Fruit fly (Drosophila melanogaster) whole organism, adult: Measurements from ENCODE around the gene Ns4.
A peak's percentile ranks its signal among the peaks of the same experiment; 100 is the strongest.

Experiments used
- CG11617 ChIP-seq: fragments of 200-800 bp; sonication (Bioruptor generic); optimal IDR thresholded peaks from 2 replicates; lab custom pipeline; 2017; ENCODE audit warnings: mild to moderate bottlenecking, missing biosample characterization, missing genetic modification reagents, missing genetic modification characterization
- CG12768 ChIP-seq: fragments of 200-800 bp; sonication (Bioruptor generic); optimal IDR thresholded peaks from 2 replicates; lab custom pipeline; 2017; ENCODE audit warnings: missing biosample characterization, missing genetic modification characterization, mild to moderate bottlenecking, moderate library complexity, missing genetic modification reagents
- CG1620 ChIP-seq: fragments of 200-800 bp; sonication (Bioruptor generic); optimal IDR thresholded peaks from 2 replicates; lab custom pipeline; 2016; ENCODE audit warnings: missing biosample characterization, missing genetic modification characterization
- CG33017 ChIP-seq: fragments of 200-800 bp; sonication (Bioruptor generic); optimal IDR thresholded peaks from 2 replicates; lab custom pipeline; 2018; ENCODE audit warnings: missing biosample characterization, mild to moderate bottlenecking, missing genetic modification characterization, moderate library complexity
- CG7101 ChIP-seq: fragments of 200-800 bp; sonication (Bioruptor generic); optimal IDR thresholded peaks from 2 replicates; lab custom pipeline; 2018; ENCODE audit warnings: missing biosample characterization, mild to moderate bottlenecking, missing genetic modification characterization, moderate library complexity
- kay ChIP-seq: fragments of 200-800 bp; sonication (Bioruptor generic); peaks from one replicate; lab custom pipeline; 2016; ENCODE audit warnings: missing biosample characterization, missing genetic modification characterization, borderline replicate concordance
- ovo ChIP-seq: fragments of 200-800 bp; sonication (Bioruptor generic); optimal IDR thresholded peaks from 2 replicates; lab custom pipeline; 2016; ENCODE audit warnings: missing biosample characterization, missing genetic modification characterization
- pad ChIP-seq: fragments of 200-800 bp; sonication (Bioruptor generic); optimal IDR thresholded peaks from 3 replicates; lab custom pipeline; 2017; ENCODE audit warnings: missing biosample characterization, missing genetic modification characterization, mild to moderate bottlenecking, moderate library complexity, missing genetic modification reagents

DNA sequence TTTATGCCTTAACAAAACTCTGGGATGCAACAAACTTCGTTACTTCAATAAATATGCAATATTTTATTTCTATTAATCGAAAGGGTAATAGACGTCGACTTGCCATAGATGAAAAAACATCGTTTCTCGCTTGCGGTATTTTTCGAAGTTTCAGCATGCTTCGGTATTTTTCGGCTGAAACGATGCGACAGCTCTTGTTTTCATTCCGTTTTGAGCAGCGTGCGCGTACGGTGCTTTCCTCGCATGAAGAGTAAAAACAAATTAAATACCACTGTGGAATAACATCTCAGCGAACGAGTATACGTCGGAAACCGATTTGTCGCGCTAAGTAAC is 45.2 kb downstream of the Ns4 start, which contains the start of gene CG9328:
- TF ChIP-seq CG1620, result no peak
- peak; percentile 47 for TF ChIP-seq CG7101 (tag; lab: Kevin White, UChicago)
- no peak for TF ChIP-seq CG11617 (GFP tag; lab: Kevin White, UChicago)
- peak; percentile 2 for TF ChIP-seq ovo (GFP tag; lab: Kevin White, UChicago)
- no peak for TF ChIP-seq CG12768 (GFP tag; lab: Kevin White, UChicago)
- TF ChIP-seq CG33017 (tag; lab: Kevin White, UChicago), result peak; percentile 4
- no peak for TF ChIP-seq kay (GFP tag; lab: Kevin White, UChicago)
- TF ChIP-seq pad (GFP tag; lab: Kevin White, UChicago), result no peak
